Worm (Caenorhabditis elegans) whole organism, L4 larva: Measurements from ENCODE around the gene T05A7.1.
A peak's percentile ranks its signal among the peaks of the same experiment; 100 is the strongest.

Source experiments
- T20F7.1 ChIP-seq: fragments of 200-800 bp; sonication (Bioruptor generic); optimal IDR thresholded peaks from 2 replicates; lab custom pipeline; 2018; ENCODE audit warnings: mild to moderate bottlenecking, missing genetic modification characterization, missing compliant biosample characterization
- Y48G9A.11 ChIP-seq: fragments of 200-800 bp; sonication (Bioruptor generic); IDR thresholded peaks from 2 replicates; pipeline ENCODE4 v1.3.6; 2022; ENCODE audit warnings: missing genetic modification reagents, missing genetic modification characterization, missing compliant biosample characterization
- Y75B8A.6 ChIP-seq: fragments of 200-800 bp; sonication (Bioruptor generic); IDR thresholded peaks from 2 replicates; pipeline ENCODE4 v1.3.6; 2022; ENCODE audit warnings: missing genetic modification reagents, missing genetic modification characterization, missing compliant biosample characterization
- ZK337.2 ChIP-seq: fragments of 200-800 bp; sonication (Bioruptor generic); IDR thresholded peaks from 2 replicates; pipeline ENCODE4 v1.3.6; 2022; ENCODE audit warnings: missing genetic modification reagents, missing genetic modification characterization, missing compliant biosample characterization
- aha-1 ChIP-seq: fragments of 150-350 bp; peaks from one replicate; lab custom pipeline; 2014; ENCODE audit warnings: missing biosample characterization, missing genetic modification characterization
- aly-2 ChIP-seq: sonication (generic microtip); optimal IDR thresholded peaks from 2 replicates; lab custom pipeline; 2018; ENCODE audit warnings: missing biosample characterization, missing genetic modification characterization
- attf-4 ChIP-seq: sonication (generic microtip); optimal IDR thresholded peaks from 3 replicates; lab custom pipeline; 2017; ENCODE audit warnings: missing biosample characterization, missing genetic modification characterization
- ceh-20 ChIP-seq: fragments of 200-800 bp; sonication (Bioruptor generic); IDR thresholded peaks from 2 replicates; pipeline ENCODE4 v1.3.6; 2022; ENCODE audit warnings: missing genetic modification reagents, missing genetic modification characterization, missing compliant biosample characterization
- ceh-28 ChIP-seq: fragments of 150-350 bp; optimal IDR thresholded peaks from 2 replicates; lab custom pipeline; 2014; ENCODE audit warnings: missing biosample characterization, missing genetic modification reagents, missing genetic modification characterization
- ceh-32 ChIP-seq: sonication (generic microtip); optimal IDR thresholded peaks from 2 replicates; lab custom pipeline; 2016; ENCODE audit warnings: mild to moderate bottlenecking, missing genetic modification characterization, missing compliant biosample characterization; ENCODE audit not compliant: poor library complexity
- ceh-62 ChIP-seq: sonication (generic microtip); optimal IDR thresholded peaks from 2 replicates; lab custom pipeline; 2017; ENCODE audit warnings: missing biosample characterization, missing genetic modification characterization
- ces-1 ChIP-seq: fragments of 150-350 bp; sonication (generic microtip); optimal IDR thresholded peaks from 4 replicates; lab custom pipeline; 2014; ENCODE audit warnings: missing biosample characterization, missing genetic modification reagents, missing genetic modification characterization
- daf-16 ChIP-seq, 3 experiments: sonication (generic microtip); optimal IDR thresholded peaks; 2 replicates each; lab custom pipeline; 2016 to 2017; ENCODE audit warnings: missing genetic modification characterization in 3 of 3, missing genetic modification reagents in 3 of 3, mild to moderate bottlenecking in 2 of 3, missing compliant biosample characterization in 2 of 3, missing biosample characterization in 1 of 3, moderate library complexity in 1 of 3
- dpl-1 ChIP-seq: fragments of 150-350 bp; optimal IDR thresholded peaks from 2 replicates; lab custom pipeline; 2014; ENCODE audit warnings: missing biosample characterization, missing genetic modification reagents, missing genetic modification characterization
- fos-1 ChIP-seq: fragments of 150-350 bp; optimal IDR thresholded peaks from 2 replicates; lab custom pipeline; 2014; ENCODE audit warnings: missing biosample characterization, missing genetic modification characterization
- hif-1 ChIP-seq, 2 experiments: sonication (generic microtip); optimal IDR thresholded peaks; 2 replicates each; lab custom pipeline; 2016 to 2017; ENCODE audit warnings: missing compliant biosample characterization in 2 of 2, missing genetic modification characterization in 2 of 2, missing genetic modification reagents in 2 of 2, missing genotype in 2 of 2, mild to moderate bottlenecking in 1 of 2
- hlh-30 ChIP-seq: sonication (generic microtip); optimal IDR thresholded peaks from 2 replicates; lab custom pipeline; 2017; ENCODE audit warnings: antibody characterized with exemption, mild to moderate bottlenecking, missing genetic modification characterization, missing compliant biosample characterization; ENCODE audit not compliant: insufficient read depth
- lin-1 ChIP-seq: fragments of 200-800 bp; sonication (Bioruptor generic); IDR thresholded peaks from 2 replicates; pipeline ENCODE4 v1.3.6; 2022; ENCODE audit warnings: missing genetic modification reagents, missing genetic modification characterization, missing compliant biosample characterization
- lin-39 ChIP-seq: fragments of 150-350 bp; optimal IDR thresholded peaks from 2 replicates; lab custom pipeline; 2014; ENCODE audit warnings: missing biosample characterization, missing genetic modification reagents, missing genetic modification characterization
- mdt-29 ChIP-seq: fragments of 200-800 bp; sonication (Bioruptor generic); IDR thresholded peaks from 2 replicates; pipeline ENCODE4 v1.3.6; 2022; ENCODE audit warnings: missing genetic modification reagents, missing genetic modification characterization, missing compliant biosample characterization
- mep-1 ChIP-seq: fragments of 150-350 bp; sonication (generic microtip); optimal IDR thresholded peaks from 3 replicates; lab custom pipeline; 2014; ENCODE audit warnings: missing biosample characterization, missing genetic modification characterization
- nhr-28 ChIP-seq: fragments of 150-350 bp; optimal IDR thresholded peaks from 2 replicates; lab custom pipeline; 2014; ENCODE audit warnings: missing biosample characterization, missing genetic modification characterization
- nhr-76 ChIP-seq: fragments of 150-350 bp; optimal IDR thresholded peaks from 2 replicates; lab custom pipeline; 2014; ENCODE audit warnings: missing biosample characterization, missing genetic modification characterization
- nhr-77 ChIP-seq: fragments of 150-350 bp; optimal IDR thresholded peaks from 2 replicates; lab custom pipeline; 2014; ENCODE audit warnings: missing biosample characterization, missing genetic modification characterization
- pqm-1 ChIP-seq: sonication (generic microtip); optimal IDR thresholded peaks from 2 replicates; lab custom pipeline; 2017; ENCODE audit warnings: missing biosample characterization, missing genetic modification characterization
- snpc-1.2 ChIP-seq: fragments of 200-800 bp; sonication (Bioruptor generic); IDR thresholded peaks from 2 replicates; pipeline ENCODE4 v1.3.6; 2022; ENCODE audit warnings: missing genetic modification reagents, missing genetic modification characterization, missing compliant biosample characterization
- snpc-4 ChIP-seq: fragments of 150-350 bp; optimal IDR thresholded peaks from 2 replicates; lab custom pipeline; 2014; ENCODE audit warnings: missing biosample characterization, missing genetic modification characterization
- spr-1 ChIP-seq: sonication (generic microtip); optimal IDR thresholded peaks from 2 replicates; lab custom pipeline; 2016; ENCODE audit warnings: mild to moderate bottlenecking, missing genetic modification characterization, missing compliant biosample characterization
- unc-62 ChIP-seq, 3 experiments: fragments of 150-350 bp in 1 of 3; sonication (generic microtip); optimal IDR thresholded peaks in 2 of 3; peaks in 1 of 3; 1 replicate in 1 of 3; 2 replicates in 2 of 3; lab custom pipeline; 2014 to 2017; ENCODE audit warnings: missing biosample characterization in 3 of 3, missing genetic modification characterization in 3 of 3, missing genetic modification reagents in 3 of 3, missing genotype in 1 of 3
- zag-1 ChIP-seq: fragments of 150-350 bp; optimal IDR thresholded peaks from 2 replicates; lab custom pipeline; 2014; ENCODE audit warnings: missing biosample characterization, missing genetic modification characterization
- zfp-2 ChIP-seq: sonication (generic microtip); optimal IDR thresholded peaks from 2 replicates; lab custom pipeline; 2016; ENCODE audit warnings: mild to moderate bottlenecking, missing genetic modification characterization, missing compliant biosample characterization
- zfp-3 ChIP-seq: fragments of 200-800 bp; sonication (Bioruptor generic); conservative IDR thresholded peaks from 2 replicates; pipeline ENCODE4 v1.3.6; 2022; ENCODE audit warnings: missing genetic modification reagents, missing genetic modification characterization, missing compliant biosample characterization
- ztf-11 ChIP-seq: fragments of 150-350 bp; optimal IDR thresholded peaks from 2 replicates; lab custom pipeline; 2014; ENCODE audit warnings: missing biosample characterization, missing genetic modification characterization
- ztf-7 ChIP-seq: fragments of 150-350 bp; optimal IDR thresholded peaks from 2 replicates; lab custom pipeline; 2014; ENCODE audit warnings: missing biosample characterization, missing genetic modification characterization

T05A7.1 gene

ce11 chrII:4638891-4639290, 39.1 kb upstream of the T05A7.1 start:
- TF ChIP-seq Y48G9A.11 (GFP tag; lab: Robert Waterston, UW) (no peak), nhr-28 (tag; lab: Kevin White, UChicago) (peak; percentile 49), daf-16 (GFP tag; optimal IDR thresholded peaks at IDR 0.05; lab: Kevin White, UChicago) (no peak), daf-16 (tag; optimal IDR thresholded peaks at IDR 0.05; lab: Kevin White, UChicago) (peak; percentile 74), aha-1 (peak; percentile 15)

ce11 chrII:4640748-4641147, 37.3 kb upstream of the T05A7.1 start:
- TF ChIP-seq nhr-76 (tag; lab: Kevin White, UChicago) (no peak), snpc-4 (no peak), ces-1 (no peak), pqm-1 (tag; lab: Kevin White, UChicago) (no peak), unc-62 (GFP tag; optimal IDR thresholded peaks at IDR 0.05 in 1 of 2; lab: Kevin White, UChicago) (no peak), unc-62 (tag; optimal IDR thresholded peaks at IDR 0.05; lab: Kevin White, UChicago) (no peak)

DNA sequence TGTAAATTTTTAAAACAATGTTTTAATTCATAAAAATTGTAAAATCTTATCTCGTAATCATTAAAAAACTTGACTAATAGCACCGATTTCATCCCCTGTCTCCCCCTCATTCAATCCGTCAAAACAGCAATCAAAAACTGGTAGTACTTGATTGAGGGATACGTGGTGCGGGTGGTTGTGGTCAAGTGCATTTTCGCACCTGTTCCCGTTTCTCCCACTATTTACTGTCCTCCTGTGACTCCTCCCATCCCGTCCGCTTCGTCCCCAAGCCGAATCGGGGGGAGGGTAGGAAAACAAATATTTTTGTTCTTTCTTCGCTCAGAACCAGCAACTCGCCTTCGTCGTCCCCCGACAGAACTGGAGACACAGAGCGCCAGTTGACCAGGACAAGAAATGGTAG, 29.2 kb upstream of the T05A7.1 start, which contains the start of gene lgc-27:
TSS of gene lgc-27 (plus strand) at position 301 of the 400 bp plus-strand sequence.
- TF ChIP-seq ztf-7 (tag; lab: Kevin White, UChicago) (no peak), mep-1 (tag; lab: Kevin White, UChicago) (no peak), T20F7.1 (GFP tag; lab: Kevin White, UChicago) (no peak), ceh-20 (GFP tag; lab: Robert Waterston, UW) (no peak), ceh-62 (tag; lab: Kevin White, UChicago) (no peak), ZK337.2 (GFP tag; lab: Robert Waterston, UW) (no peak), snpc-1.2 (GFP tag; lab: Robert Waterston, UW) (no peak), ceh-32 (tag; lab: Kevin White, UChicago) (no peak), spr-1 (tag; lab: Kevin White, UChicago) (no peak), nhr-76 (tag; lab: Kevin White, UChicago) (no peak), daf-16 (GFP tag; optimal IDR thresholded peaks at IDR 0.05; lab: Kevin White, UChicago) (no peak), daf-16 (tag; optimal IDR thresholded peaks at IDR 0.05; lab: Kevin White, UChicago) (no peak), fos-1 (no peak), zfp-3 (no peak), dpl-1 (GFP tag; lab: Kevin White, UChicago) (no peak)

- peak in 1 of 2 experiments; percentile 97 for TF ChIP-seq unc-62 (GFP tag; optimal IDR thresholded peaks at IDR 0.05 in 1 of 2; lab: Kevin White, UChicago)
- TF ChIP-seq unc-62 (tag; optimal IDR thresholded peaks at IDR 0.05; lab: Kevin White, UChicago) = no peak
- no peak for TF ChIP-seq hlh-30 (tag; lab: Kevin White, UChicago)
Measured at ce11 chrII:4650072-4650471, 27.9 kb upstream of the T05A7.1 start.

DNA sequence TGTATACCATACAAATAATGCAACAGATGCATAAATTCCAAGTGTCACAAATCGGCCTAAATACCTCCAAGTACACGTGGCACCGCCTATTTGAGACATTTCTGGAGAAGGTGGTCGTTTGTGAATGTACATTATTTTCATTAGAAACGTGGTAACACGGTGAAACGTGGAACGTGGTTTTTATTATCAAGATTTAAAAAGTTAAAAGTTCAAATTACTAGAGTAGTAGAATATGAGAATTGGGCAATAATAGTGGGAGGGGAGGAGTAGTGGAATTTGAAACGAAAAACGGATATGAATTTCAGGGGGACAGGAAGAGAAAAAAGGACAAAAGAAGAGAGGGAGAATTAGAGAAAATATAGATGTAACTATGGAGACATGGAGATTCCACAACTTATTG, 22.2 kb upstream of the T05A7.1 start, which contains the start of gene fut-6:
TSS of gene fut-6 (minus strand) at position 101 of the 400 bp plus-strand sequence.
- TF ChIP-seq hif-1 (tag; optimal IDR thresholded peaks at IDR 0.05; lab: Kevin White, UChicago) (no peak), zag-1 (tag; lab: Kevin White, UChicago) (no peak), ztf-11 (tag; lab: Kevin White, UChicago) (no peak), mdt-29 (GFP tag; lab: Robert Waterston, UW) (no peak), ceh-28 (tag; lab: Kevin White, UChicago) (no peak), lin-1 (GFP tag; lab: Robert Waterston, UW) (no peak), aly-2 (tag; lab: Kevin White, UChicago) (no peak), lin-39 (tag; lab: Kevin White, UChicago) (no peak), attf-4 (no peak), ZK337.2 (GFP tag; lab: Robert Waterston, UW) (no peak), pqm-1 (tag; lab: Kevin White, UChicago) (no peak), Y75B8A.6 (GFP tag; lab: Robert Waterston, UW) (no peak), nhr-77 (tag; lab: Kevin White, UChicago) (no peak), snpc-1.2 (GFP tag; lab: Robert Waterston, UW) (no peak), zfp-2 (tag; lab: Kevin White, UChicago) (no peak)
- TF ChIP-seq, all 104 proteins: peak for 0
